Fruit fly (Drosophila melanogaster): ENCODE measurements around the gene Hmbs.

DNA sequence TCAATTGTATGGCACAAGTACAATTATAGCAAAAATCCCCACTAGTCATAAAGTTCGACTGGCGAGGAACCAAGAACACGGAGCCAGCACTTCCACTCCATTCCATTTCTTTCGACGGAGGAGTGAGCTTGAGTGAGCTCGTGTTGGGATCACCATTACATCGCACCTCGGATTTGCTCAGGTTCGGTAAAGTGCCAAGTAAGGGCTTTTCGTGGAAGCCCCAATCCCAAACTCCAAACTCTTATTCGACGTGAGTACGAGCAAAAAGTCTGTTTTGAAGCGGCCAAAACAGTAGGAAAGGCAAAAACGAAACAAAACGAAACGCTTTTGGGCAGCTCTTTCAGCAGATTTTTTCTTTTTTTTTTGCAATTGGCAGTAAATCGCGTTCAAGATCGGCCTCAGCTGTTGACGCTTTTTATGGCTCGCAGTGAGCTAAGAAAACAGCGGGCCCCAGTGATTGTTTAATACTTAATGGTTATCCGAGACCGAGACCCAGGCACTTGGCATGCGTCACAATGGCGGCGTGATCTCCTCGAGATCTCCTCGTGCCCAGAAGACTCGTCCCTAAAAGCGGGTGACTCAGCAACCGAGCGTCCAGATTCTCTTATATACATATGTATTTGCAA lies 13.6 kb upstream of the Hmbs start:
- no peak for TF ChIP-seq Dif (GFP tag; optimal IDR thresholded peaks at IDR 0.05; ENCODE audit: partially characterized antibody)
- peak; percentile 32 for TF ChIP-seq Sp1 (GFP tag; optimal IDR thresholded peaks at IDR 0.05)
- peak; percentile 44 for TF ChIP-seq Rel (GFP tag; optimal IDR thresholded peaks at IDR 0.05)
- TF ChIP-seq Rel (tag; optimal IDR thresholded peaks at IDR 0.05) = peak; percentile 48
- no peak for TF ChIP-seq woc (GFP tag; optimal IDR thresholded peaks at IDR 0.05)
- TF ChIP-seq lola (GFP tag; optimal IDR thresholded peaks at IDR 0.05) = no peak
- no peak for TF ChIP-seq Dfd (GFP tag; optimal IDR thresholded peaks at IDR 0.05)
- TF ChIP-seq Hr78 (GFP tag; optimal IDR thresholded peaks at IDR 0.05) = no peak
- no peak for TF ChIP-seq foxo (GFP tag; optimal IDR thresholded peaks at IDR 0.05)

All from whole organism, wandering third instar larva.